Fruit fly (Drosophila melanogaster) whole organism, pupa: ENCODE data around the gene Zip71B.

Experiments used
- CG12605 ChIP-seq: fragments of 200-800 bp; sonication (Bioruptor generic); IDR thresholded peaks from 2 replicates; pipeline ENCODE4 v1.3.6; 2022; ENCODE audit warnings: missing biosample characterization, missing genetic modification characterization
- CG17806 ChIP-seq: fragments of 200-800 bp; sonication (Bioruptor generic); optimal IDR thresholded peaks from 2 replicates; lab custom pipeline; 2018; ENCODE audit warnings: missing biosample characterization, mild to moderate bottlenecking, missing genetic modification characterization, moderate library complexity
- CG4496 ChIP-seq: fragments of 200-800 bp; sonication (Bioruptor generic); IDR thresholded peaks from 3 replicates; pipeline ENCODE4 v1.3.6; 2022; ENCODE audit warnings: missing biosample characterization, missing genetic modification characterization
- CG8159 ChIP-seq: fragments of 200-800 bp; sonication (Bioruptor generic); optimal IDR thresholded peaks from 3 replicates; lab custom pipeline; 2018; ENCODE audit warnings: missing biosample characterization, mild to moderate bottlenecking, missing genetic modification characterization, moderate library complexity
- EcR ChIP-seq: fragments of 200-800 bp; sonication (Bioruptor generic); optimal IDR thresholded peaks from 3 replicates; lab custom pipeline; 2019; ENCODE audit warnings: missing biosample characterization, missing genetic modification characterization, mild to moderate bottlenecking, moderate library complexity, missing genetic modification reagents
- Pif1A ChIP-seq: fragments of 200-800 bp; sonication (Bioruptor generic); optimal IDR thresholded peaks from 3 replicates; lab custom pipeline; 2016; ENCODE audit warnings: missing biosample characterization, missing genetic modification characterization
- gl ChIP-seq: fragments of 200-800 bp; sonication (Bioruptor generic); optimal IDR thresholded peaks from 2 replicates; lab custom pipeline; 2018; ENCODE audit warnings: missing biosample characterization, mild to moderate bottlenecking, missing genetic modification characterization

dm6 chr3L:15043465-15043864 is 51.4 kb downstream of the Zip71B start:
- TF ChIP-seq CG12605 (GFP tag; lab: Robert Waterston, UW) (no peak), gl (tag; lab: Kevin White, UChicago) (no peak), Pif1A (no peak), CG8159 (tag; lab: Kevin White, UChicago) (no peak), CG4496 (GFP tag; lab: Robert Waterston, UW) (no peak), EcR (GFP tag; lab: Kevin White, UChicago) (no peak), CG17806 (tag; lab: Kevin White, UChicago) (no peak)
